Worm (Caenorhabditis elegans) whole organism, late embryonic: ENCODE data around the gene coel-1.

Experiments used
- Y22D7AL.16 ChIP-seq: sonication (generic microtip); optimal IDR thresholded peaks from 2 replicates; lab custom pipeline; 2016; ENCODE audit warnings: missing genetic modification characterization, missing compliant biosample characterization
- ahr-1 ChIP-seq: sonication (generic microtip); optimal IDR thresholded peaks from 2 replicates; lab custom pipeline; 2016; ENCODE audit warnings: missing genetic modification characterization, missing compliant biosample characterization
- ceh-18 ChIP-seq: sonication (generic microtip); optimal IDR thresholded peaks from 2 replicates; lab custom pipeline; 2016; ENCODE audit warnings: missing genetic modification characterization, missing compliant biosample characterization
- ceh-2 ChIP-seq: sonication (generic microtip); optimal IDR thresholded peaks from 2 replicates; lab custom pipeline; 2016; ENCODE audit warnings: missing genotype, missing genetic modification characterization, missing compliant biosample characterization
- ceh-22 ChIP-seq: sonication (generic microtip); optimal IDR thresholded peaks from 2 replicates; lab custom pipeline; 2017; ENCODE audit warnings: missing biosample characterization, missing genetic modification characterization
- ceh-30 ChIP-seq: fragments of 150-350 bp; optimal IDR thresholded peaks from 2 replicates; lab custom pipeline; 2014; ENCODE audit warnings: missing biosample characterization, missing genetic modification characterization
- ceh-34 ChIP-seq: sonication (generic microtip); optimal IDR thresholded peaks from 2 replicates; lab custom pipeline; 2016; ENCODE audit warnings: mild to moderate bottlenecking, missing genetic modification characterization, missing compliant biosample characterization
- ceh-45 ChIP-seq: fragments of 200-800 bp; sonication (Bioruptor generic); IDR thresholded peaks from 2 replicates; pipeline ENCODE4 v1.3.6; 2022; ENCODE audit warnings: missing genetic modification reagents, missing genetic modification characterization, missing compliant biosample characterization
- ceh-9 ChIP-seq: sonication (generic microtip); optimal IDR thresholded peaks from 2 replicates; lab custom pipeline; 2016; ENCODE audit warnings: mild to moderate bottlenecking, missing genetic modification characterization, inconsistent platforms, missing compliant biosample characterization
- che-1 ChIP-seq: sonication (generic microtip); optimal IDR thresholded peaks from 2 replicates; lab custom pipeline; 2016; ENCODE audit warnings: mild to moderate bottlenecking, missing genetic modification characterization, missing compliant biosample characterization
- dmd-4 ChIP-seq: sonication (generic microtip); optimal IDR thresholded peaks from 2 replicates; lab custom pipeline; 2016; ENCODE audit warnings: borderline replicate concordance, missing genetic modification characterization, missing compliant biosample characterization
- elt-2 ChIP-seq: sonication (generic microtip); optimal IDR thresholded peaks from 2 replicates; lab custom pipeline; 2016; ENCODE audit warnings: missing genetic modification reagents, missing genetic modification characterization, missing compliant biosample characterization
- elt-4 ChIP-seq: sonication (generic microtip); optimal IDR thresholded peaks from 2 replicates; lab custom pipeline; 2016; ENCODE audit warnings: missing genetic modification characterization, missing compliant biosample characterization
- ets-4 ChIP-seq: sonication (generic microtip); optimal IDR thresholded peaks from 2 replicates; lab custom pipeline; 2016; ENCODE audit warnings: missing genetic modification characterization, missing compliant biosample characterization
- eyg-1 ChIP-seq: sonication (generic microtip); optimal IDR thresholded peaks from 2 replicates; lab custom pipeline; 2016; ENCODE audit warnings: missing genotype, missing genetic modification characterization, missing compliant biosample characterization
- fkh-6 ChIP-seq: sonication (generic microtip); optimal IDR thresholded peaks from 2 replicates; lab custom pipeline; 2016; ENCODE audit warnings: missing genetic modification characterization, missing compliant biosample characterization
- gmeb-2 ChIP-seq: sonication (generic microtip); optimal IDR thresholded peaks from 2 replicates; lab custom pipeline; 2016; ENCODE audit warnings: missing genetic modification characterization, inconsistent platforms, missing compliant biosample characterization
- hlh-15 ChIP-seq: sonication (generic microtip); optimal IDR thresholded peaks from 2 replicates; lab custom pipeline; 2016; ENCODE audit warnings: missing genetic modification characterization, missing compliant biosample characterization
- hlh-8 ChIP-seq: sonication (generic microtip); optimal IDR thresholded peaks from 2 replicates; lab custom pipeline; 2016; ENCODE audit warnings: missing genotype, missing genetic modification characterization, missing compliant biosample characterization
- lim-6 ChIP-seq: sonication (generic microtip); optimal IDR thresholded peaks from 2 replicates; lab custom pipeline; 2016; ENCODE audit warnings: missing genetic modification characterization, missing compliant biosample characterization
- lin-11 ChIP-seq: fragments of 200-800 bp; sonication (Bioruptor generic); optimal IDR thresholded peaks from 2 replicates; lab custom pipeline; 2018; ENCODE audit warnings: mild to moderate bottlenecking, missing genetic modification characterization, missing compliant biosample characterization
- nhr-11 ChIP-seq: fragments of 150-350 bp; optimal IDR thresholded peaks from 2 replicates; lab custom pipeline; 2014; ENCODE audit warnings: missing biosample characterization, missing genetic modification characterization
- nhr-232 ChIP-seq: sonication (generic microtip); optimal IDR thresholded peaks from 2 replicates; lab custom pipeline; 2016; ENCODE audit warnings: missing genetic modification characterization, missing compliant biosample characterization
- pha-2 ChIP-seq: sonication (generic microtip); optimal IDR thresholded peaks from 2 replicates; lab custom pipeline; 2017; ENCODE audit warnings: mild to moderate bottlenecking, missing genetic modification characterization, missing compliant biosample characterization
- pha-4 ChIP-seq: fragments of 150-350 bp; optimal IDR thresholded peaks from 2 replicates; lab custom pipeline; 2018; ENCODE audit warnings: missing biosample characterization, missing genetic modification reagents, missing genetic modification characterization
- pros-1 ChIP-seq: fragments of 150-350 bp; optimal IDR thresholded peaks from 2 replicates; lab custom pipeline; 2014; ENCODE audit warnings: missing biosample characterization, missing genetic modification reagents, missing genetic modification characterization
- rnt-1 ChIP-seq: sonication (generic microtip); optimal IDR thresholded peaks from 2 replicates; lab custom pipeline; 2016; ENCODE audit warnings: missing genetic modification characterization, missing compliant biosample characterization
- sox-4 ChIP-seq: sonication (generic microtip); optimal IDR thresholded peaks from 2 replicates; lab custom pipeline; 2017; ENCODE audit warnings: mild to moderate bottlenecking, missing genetic modification characterization, inconsistent platforms, missing compliant biosample characterization
- syd-9 ChIP-seq: sonication (generic microtip); optimal IDR thresholded peaks from 2 replicates; lab custom pipeline; 2016; ENCODE audit warnings: mild to moderate bottlenecking, missing genetic modification characterization, moderate library complexity, missing compliant biosample characterization
- tbx-7 ChIP-seq: sonication (generic microtip); optimal IDR thresholded peaks from 2 replicates; lab custom pipeline; 2016; ENCODE audit warnings: missing genotype, missing genetic modification characterization, missing compliant biosample characterization
- unc-3 ChIP-seq, 2 experiments: fragments of 200-800 bp in 1 of 2; sonication (Bioruptor generic) in 1 of 2; sonication (generic microtip) in 1 of 2; conservative IDR thresholded peaks in 1 of 2; optimal IDR thresholded peaks in 1 of 2; 2 replicates each; pipeline versions ENCODE4 v1.3.6 to Lab custom; 2016 to 2022; ENCODE audit warnings: missing compliant biosample characterization in 2 of 2, missing genetic modification characterization in 2 of 2, missing genetic modification reagents in 1 of 2
- unc-55 ChIP-seq: sonication (generic microtip); optimal IDR thresholded peaks from 2 replicates; lab custom pipeline; 2017; ENCODE audit warnings: missing biosample characterization, missing genetic modification reagents, missing genetic modification characterization
- unc-86 ChIP-seq: sonication (generic microtip); optimal IDR thresholded peaks from 2 replicates; lab custom pipeline; 2016; ENCODE audit warnings: missing genetic modification characterization, missing compliant biosample characterization
- ztf-16 ChIP-seq: sonication (generic microtip); optimal IDR thresholded peaks from 2 replicates; lab custom pipeline; 2017; ENCODE audit warnings: missing genetic modification characterization, missing compliant biosample characterization

coel-1 gene

ce11 chrX:4294957-4295356 lies 29.5 kb downstream of the coel-1 start:
- TF ChIP-seq pha-2: no peak
- TF ChIP-seq eyg-1 (tag; lab: Kevin White, UChicago): no peak
- TF ChIP-seq che-1 (tag; lab: Kevin White, UChicago): peak; percentile 40
- no peak for TF ChIP-seq ceh-18 (tag; lab: Kevin White, UChicago)
- no peak for TF ChIP-seq fkh-6 (tag; lab: Kevin White, UChicago)
- no peak for TF ChIP-seq elt-4 (tag; lab: Kevin White, UChicago)
- no peak for TF ChIP-seq ceh-9 (tag; lab: Kevin White, UChicago)
- TF ChIP-seq, all 69 proteins: peak for 1

DNA sequence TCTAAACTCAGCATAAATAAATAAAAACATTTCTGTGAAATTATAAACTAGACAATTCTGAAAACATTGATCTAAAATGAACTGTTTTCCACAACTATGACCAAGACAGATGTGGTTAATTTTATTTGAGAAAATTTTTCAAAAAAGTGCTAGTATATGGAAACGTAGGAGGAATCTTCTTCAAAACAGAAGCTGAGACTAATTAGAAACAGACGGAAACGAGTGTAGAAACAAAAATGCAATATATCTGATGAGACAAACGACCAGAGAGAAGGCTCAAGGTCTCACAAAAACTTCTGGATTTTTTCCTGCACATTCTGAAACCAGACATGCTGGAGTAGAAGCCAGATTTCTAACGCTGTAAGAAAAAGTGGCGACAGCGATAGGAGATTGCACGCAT lies 30.5 kb downstream of the coel-1 start:
- TF ChIP-seq unc-86 (tag; lab: Kevin White, UChicago) (no peak), ceh-34 (tag; lab: Kevin White, UChicago) (no peak), hlh-8 (tag; lab: Kevin White, UChicago) (no peak), ceh-2 (tag; lab: Kevin White, UChicago) (no peak), ceh-9 (tag; lab: Kevin White, UChicago) (no peak), ceh-22 (no peak), rnt-1 (tag; lab: Kevin White, UChicago) (no peak), lin-11 (tag; lab: Kevin White, UChicago) (no peak), lim-6 (tag; lab: Kevin White, UChicago) (no peak), gmeb-2 (no peak), ztf-16 (tag; lab: Kevin White, UChicago) (no peak), sox-4 (no peak), elt-2 (tag; lab: Kevin White, UChicago) (no peak), hlh-15 (tag; lab: Kevin White, UChicago) (no peak), pros-1 (no peak), ceh-30 (tag; lab: Kevin White, UChicago) (no peak), ets-4 (no peak)

- TF ChIP-seq ceh-30 (tag; lab: Kevin White, UChicago) (no peak), Y22D7AL.16 (no peak), lin-11 (tag; lab: Kevin White, UChicago) (no peak), elt-2 (tag; lab: Kevin White, UChicago) (no peak), nhr-232 (tag; lab: Kevin White, UChicago) (no peak)
Measured at ce11 chrX:4297452-4297851, 32.0 kb downstream of the coel-1 start, which contains the start of gene paf-2. Gene paf-2 (minus strand): TSS chrX:4297741.

DNA sequence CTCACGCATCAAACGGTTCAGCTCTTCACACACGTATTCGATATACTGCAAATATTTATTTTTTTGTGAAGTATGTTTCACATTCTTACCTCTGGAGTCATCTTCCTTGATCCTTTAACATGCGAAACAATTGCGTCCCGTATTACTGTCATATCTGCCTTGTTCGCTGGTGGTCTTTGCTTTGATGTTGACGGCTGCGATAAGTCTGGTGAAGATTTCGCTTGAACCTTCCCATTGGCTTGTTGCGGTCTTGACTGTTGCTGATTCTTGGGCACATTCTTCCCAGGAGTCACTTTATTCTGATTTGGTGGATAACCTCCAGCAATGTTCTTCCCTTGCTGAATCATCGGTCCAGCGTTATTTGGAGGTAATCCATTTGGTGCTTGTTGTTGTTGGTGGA lies 37.7 kb downstream of the coel-1 start:
- TF ChIP-seq pros-1 (no peak), unc-55 (GFP tag; lab: Kevin White, UChicago) (no peak), nhr-11 (tag; lab: Kevin White, UChicago) (no peak), pha-4 (no peak), elt-4 (tag; lab: Kevin White, UChicago) (no peak), tbx-7 (tag; lab: Kevin White, UChicago) (no peak), ahr-1 (tag; lab: Kevin White, UChicago) (no peak), nhr-232 (tag; lab: Kevin White, UChicago) (no peak), syd-9 (tag; lab: Kevin White, UChicago) (no peak), hlh-8 (tag; lab: Kevin White, UChicago) (no peak), unc-3 (GFP tag; conservative IDR thresholded peaks at IDR 0.05; lab: Robert Waterston, UW) (no peak), unc-3 (tag; optimal IDR thresholded peaks at IDR 0.05; lab: Kevin White, UChicago) (no peak), ceh-18 (tag; lab: Kevin White, UChicago) (no peak), dmd-4 (tag; lab: Kevin White, UChicago) (no peak), hlh-15 (tag; lab: Kevin White, UChicago) (no peak)

DNA sequence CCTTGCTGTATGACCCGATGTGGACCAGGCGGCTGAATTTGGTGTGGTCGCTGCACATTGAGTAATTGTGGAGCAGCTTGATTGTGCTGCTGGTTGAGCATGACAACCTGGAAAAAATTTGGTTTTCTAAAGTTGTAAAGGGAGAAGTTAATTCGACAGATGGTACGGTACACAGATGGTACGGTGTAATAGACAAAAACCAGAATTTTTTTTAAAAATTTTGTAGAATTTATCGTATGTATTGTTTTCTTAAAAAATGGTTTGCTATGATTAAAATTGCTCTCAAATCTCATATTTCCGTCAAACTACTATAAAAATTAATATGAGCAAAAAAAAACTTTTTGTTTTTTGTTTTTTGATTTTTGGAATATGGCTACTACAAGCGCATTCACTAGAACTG lies 41.4 kb downstream of the coel-1 start, which contains the start of gene pqn-15:
TSS of gene pqn-15 (minus strand) at position 101 of the 400 bp plus-strand sequence.
- no peak for TF ChIP-seq ceh-2 (tag; lab: Kevin White, UChicago)
- TF ChIP-seq ceh-45 (GFP tag; lab: Robert Waterston, UW): no peak
- TF ChIP-seq unc-55 (GFP tag; lab: Kevin White, UChicago): no peak
- TF ChIP-seq unc-86 (tag; lab: Kevin White, UChicago): no peak
- no peak for TF ChIP-seq eyg-1 (tag; lab: Kevin White, UChicago)
